Worm (Caenorhabditis elegans) whole organism, L1 larva: ENCODE data around the gene AH9.4.

ENCODE experiments used
- C04F5.9 ChIP-seq: sonication (generic microtip); optimal IDR thresholded peaks from 2 replicates; lab custom pipeline; 2016; ENCODE audit warnings: missing genetic modification characterization, missing compliant biosample characterization
- Y116A8C.19 ChIP-seq: sonication (generic microtip); optimal IDR thresholded peaks from 2 replicates; lab custom pipeline; 2016; ENCODE audit warnings: missing compliant biosample characterization, missing genetic modification characterization, borderline replicate concordance
- lin-15B ChIP-seq: fragments of 150-350 bp; sonication (generic microtip); optimal IDR thresholded peaks from 3 replicates; lab custom pipeline; 2014; ENCODE audit warnings: missing biosample characterization, missing genetic modification characterization
- lin-39 ChIP-seq: fragments of 150-350 bp; optimal IDR thresholded peaks from 2 replicates; lab custom pipeline; 2014; ENCODE audit warnings: missing biosample characterization, missing genetic modification reagents, missing genetic modification characterization
- lsy-2 ChIP-seq, 2 experiments: fragments of 150-350 bp; optimal IDR thresholded peaks; 2 replicates each; lab custom pipeline; 2014; ENCODE audit warnings: missing biosample characterization in 2 of 2, missing genetic modification characterization in 2 of 2
- mep-1 ChIP-seq: fragments of 150-350 bp; optimal IDR thresholded peaks from 2 replicates; lab custom pipeline; 2014; ENCODE audit warnings: missing biosample characterization, missing genetic modification characterization
- nhr-28 ChIP-seq: fragments of 150-350 bp; optimal IDR thresholded peaks from 2 replicates; lab custom pipeline; 2014; ENCODE audit warnings: missing biosample characterization, missing genetic modification characterization
- nhr-84 ChIP-seq: sonication (generic microtip); optimal IDR thresholded peaks from 2 replicates; lab custom pipeline; 2017; ENCODE audit warnings: missing biosample characterization, missing genetic modification characterization
- pax-3 ChIP-seq: fragments of 200-800 bp; sonication (Bioruptor generic); optimal IDR thresholded peaks from 2 replicates; lab custom pipeline; 2018; ENCODE audit warnings: mild to moderate bottlenecking, missing genetic modification characterization, moderate library complexity, missing compliant biosample characterization
- skn-1 ChIP-seq: fragments of 150-350 bp; optimal IDR thresholded peaks from 2 replicates; lab custom pipeline; 2014; ENCODE audit warnings: missing biosample characterization, missing genetic modification characterization
- sup-37 ChIP-seq: fragments of 200-800 bp; sonication (Bioruptor generic); optimal IDR thresholded peaks from 2 replicates; lab custom pipeline; 2018; ENCODE audit warnings: mild to moderate bottlenecking, missing genetic modification characterization, missing compliant biosample characterization
- unc-62 ChIP-seq: fragments of 150-350 bp; optimal IDR thresholded peaks from 2 replicates; lab custom pipeline; 2014; ENCODE audit warnings: missing biosample characterization, missing genetic modification reagents, missing genetic modification characterization
- xbp-1 ChIP-seq: sonication (generic microtip); optimal IDR thresholded peaks from 2 replicates; lab custom pipeline; 2016; ENCODE audit warnings: missing genetic modification characterization, missing compliant biosample characterization

- TF ChIP-seq xbp-1 (tag; lab: Kevin White, UChicago) (no peak), unc-62 (GFP tag; lab: Kevin White, UChicago) (no peak), lsy-2 (tag; optimal IDR thresholded peaks at IDR 0.05; lab: Kevin White, UChicago) (no peak), C04F5.9 (tag; lab: Kevin White, UChicago) (no peak), Y116A8C.19 (no peak), sup-37 (no peak), skn-1 (tag; lab: Kevin White, UChicago) (no peak), lin-39 (tag; lab: Kevin White, UChicago) (no peak), pax-3 (no peak), mep-1 (tag; lab: Kevin White, UChicago) (no peak), nhr-28 (tag; lab: Kevin White, UChicago) (no peak), nhr-84 (tag; lab: Kevin White, UChicago) (no peak), lin-15B (tag; lab: Kevin White, UChicago) (no peak)
Measured at ce11 chrX:2302782-2303181, 28.6 kb upstream of the AH9.4 start, which contains the start of gene hum-6.
